Worm (Caenorhabditis elegans) whole organism, L4 larva: ENCODE measurements around the gene Y97E10AR.4.

ENCODE experiments used
- F10B5.3 ChIP-seq: sonication (generic microtip); optimal IDR thresholded peaks from 2 replicates; lab custom pipeline; 2016; ENCODE audit warnings: mild to moderate bottlenecking, missing genetic modification characterization, missing compliant biosample characterization
- F26F4.8 ChIP-seq: fragments of 200-800 bp; sonication (Bioruptor generic); conservative IDR thresholded peaks from 2 replicates; pipeline ENCODE4 v1.3.6; 2022; ENCODE audit warnings: missing genetic modification characterization, missing compliant biosample characterization
- Y48G9A.11 ChIP-seq: fragments of 200-800 bp; sonication (Bioruptor generic); IDR thresholded peaks from 2 replicates; pipeline ENCODE4 v1.3.6; 2022; ENCODE audit warnings: missing genetic modification reagents, missing genetic modification characterization, missing compliant biosample characterization
- Y5F2A.4 ChIP-seq: fragments of 200-800 bp; sonication (Bioruptor generic); optimal IDR thresholded peaks from 2 replicates; lab custom pipeline; 2018; ENCODE audit warnings: mild to moderate bottlenecking, missing genetic modification characterization, missing compliant biosample characterization
- aha-1 ChIP-seq: fragments of 150-350 bp; peaks from one replicate; lab custom pipeline; 2014; ENCODE audit warnings: missing biosample characterization, missing genetic modification characterization
- aly-2 ChIP-seq: sonication (generic microtip); optimal IDR thresholded peaks from 2 replicates; lab custom pipeline; 2018; ENCODE audit warnings: missing biosample characterization, missing genetic modification characterization
- ama-1 ChIP-seq: fragments of 150-350 bp; optimal IDR thresholded peaks from 2 replicates; lab custom pipeline; 2014; ENCODE audit warnings: inconsistent platforms, mixed read lengths
- arid-1 ChIP-seq: fragments of 200-800 bp; sonication (Bioruptor generic); conservative IDR thresholded peaks from 2 replicates; pipeline ENCODE4 v1.3.6; 2022; ENCODE audit warnings: missing genetic modification reagents, missing genetic modification characterization, missing compliant biosample characterization
- cey-2 ChIP-seq: sonication (generic microtip); optimal IDR thresholded peaks from 3 replicates; lab custom pipeline; 2017; ENCODE audit warnings: missing genetic modification characterization, mild to moderate bottlenecking, missing compliant biosample characterization, antibody characterized with exemption, borderline replicate concordance; ENCODE audit not compliant: insufficient read depth
- daf-16 ChIP-seq, 3 experiments: sonication (generic microtip); optimal IDR thresholded peaks; 2 replicates each; lab custom pipeline; 2016 to 2017; ENCODE audit warnings: missing genetic modification characterization in 3 of 3, missing genetic modification reagents in 3 of 3, mild to moderate bottlenecking in 2 of 3, missing compliant biosample characterization in 2 of 3, missing biosample characterization in 1 of 3, moderate library complexity in 1 of 3
- daf-19 ChIP-seq: fragments of 200-800 bp; sonication (Bioruptor generic); conservative IDR thresholded peaks from 2 replicates; pipeline ENCODE4 v1.3.6; 2022; ENCODE audit warnings: missing genetic modification characterization, missing compliant biosample characterization
- dmd-6 ChIP-seq: fragments of 200-800 bp; sonication (Bioruptor generic); IDR thresholded peaks from 2 replicates; pipeline ENCODE4 v1.3.6; 2022; ENCODE audit warnings: missing genetic modification reagents, missing genetic modification characterization, missing compliant biosample characterization
- dmd-8 ChIP-seq: fragments of 200-800 bp; sonication (Bioruptor generic); IDR thresholded peaks from 2 replicates; pipeline ENCODE4 v1.3.6; 2022; ENCODE audit warnings: missing genetic modification characterization, missing compliant biosample characterization
- dmd-9 ChIP-seq: fragments of 200-800 bp; sonication (Bioruptor generic); IDR thresholded peaks from 2 replicates; pipeline ENCODE4 v1.3.6; 2022; ENCODE audit warnings: missing genetic modification reagents, missing genetic modification characterization, missing compliant biosample characterization
- dve-1 ChIP-seq: sonication (generic microtip); optimal IDR thresholded peaks from 2 replicates; lab custom pipeline; 2017; ENCODE audit warnings: antibody characterized with exemption, mild to moderate bottlenecking, missing genetic modification characterization, missing compliant biosample characterization; ENCODE audit not compliant: insufficient read depth
- hif-1 ChIP-seq, 2 experiments: sonication (generic microtip); optimal IDR thresholded peaks; 2 replicates each; lab custom pipeline; 2016 to 2017; ENCODE audit warnings: missing compliant biosample characterization in 2 of 2, missing genetic modification characterization in 2 of 2, missing genetic modification reagents in 2 of 2, missing genotype in 2 of 2, mild to moderate bottlenecking in 1 of 2
- hlh-11 ChIP-seq: fragments of 200-800 bp; sonication (Bioruptor generic); optimal IDR thresholded peaks from 2 replicates; lab custom pipeline; 2018; ENCODE audit warnings: mild to moderate bottlenecking, missing genetic modification characterization, missing compliant biosample characterization
- hlh-30 ChIP-seq: sonication (generic microtip); optimal IDR thresholded peaks from 2 replicates; lab custom pipeline; 2017; ENCODE audit warnings: antibody characterized with exemption, mild to moderate bottlenecking, missing genetic modification characterization, missing compliant biosample characterization; ENCODE audit not compliant: insufficient read depth
- hmg-1.1 ChIP-seq: fragments of 200-800 bp; sonication (Bioruptor generic); IDR thresholded peaks from 2 replicates; pipeline ENCODE4 v1.3.6; 2022; ENCODE audit warnings: missing genetic modification reagents, missing genetic modification characterization, missing compliant biosample characterization
- lim-7 ChIP-seq: fragments of 200-800 bp; sonication (Bioruptor generic); IDR thresholded peaks from 2 replicates; pipeline ENCODE4 v1.3.6; 2022; ENCODE audit warnings: missing genetic modification characterization, missing compliant biosample characterization
- lin-1 ChIP-seq: fragments of 200-800 bp; sonication (Bioruptor generic); IDR thresholded peaks from 2 replicates; pipeline ENCODE4 v1.3.6; 2022; ENCODE audit warnings: missing genetic modification reagents, missing genetic modification characterization, missing compliant biosample characterization
- lin-13 ChIP-seq: fragments of 150-350 bp; optimal IDR thresholded peaks from 2 replicates; lab custom pipeline; 2014; ENCODE audit warnings: missing biosample characterization, missing genetic modification reagents, missing genetic modification characterization
- lin-29 ChIP-seq: fragments of 200-800 bp; sonication (Bioruptor generic); IDR thresholded peaks from 2 replicates; pipeline ENCODE4 v1.3.6; 2022; ENCODE audit warnings: missing genetic modification reagents, missing genetic modification characterization, missing compliant biosample characterization
- lsy-2 ChIP-seq, 2 experiments: fragments of 150-350 bp in 1 of 2; sonication (generic microtip) in 1 of 2; optimal IDR thresholded peaks; 2 replicates each; lab custom pipeline; 2014 to 2017; ENCODE audit warnings: missing biosample characterization in 2 of 2, missing genetic modification characterization in 2 of 2
- madf-5 ChIP-seq, 2 experiments: fragments of 200-800 bp; sonication (Bioruptor generic); IDR thresholded peaks; 2 replicates each; pipeline ENCODE4 v1.3.6; 2022; ENCODE audit warnings: missing compliant biosample characterization in 2 of 2, missing genetic modification characterization in 2 of 2
- madf-9 ChIP-seq: fragments of 200-800 bp; sonication (Bioruptor generic); conservative IDR thresholded peaks from 2 replicates; pipeline ENCODE4 v1.3.6; 2022; ENCODE audit warnings: missing genetic modification reagents, missing genetic modification characterization, missing compliant biosample characterization
- mep-1 ChIP-seq: fragments of 150-350 bp; sonication (generic microtip); optimal IDR thresholded peaks from 3 replicates; lab custom pipeline; 2014; ENCODE audit warnings: missing biosample characterization, missing genetic modification characterization
- nhr-10 ChIP-seq: fragments of 150-350 bp; optimal IDR thresholded peaks from 2 replicates; lab custom pipeline; 2014; ENCODE audit warnings: missing biosample characterization, missing genetic modification characterization
- nhr-11 ChIP-seq: fragments of 150-350 bp; optimal IDR thresholded peaks from 2 replicates; lab custom pipeline; 2014; ENCODE audit warnings: missing biosample characterization, missing genetic modification characterization
- nhr-237 ChIP-seq: sonication (generic microtip); optimal IDR thresholded peaks from 2 replicates; lab custom pipeline; 2017; ENCODE audit warnings: missing biosample characterization, missing genetic modification characterization
- nhr-42 ChIP-seq: fragments of 200-800 bp; sonication (Bioruptor generic); IDR thresholded peaks from 2 replicates; pipeline ENCODE4 v1.3.6; 2022; ENCODE audit warnings: missing genetic modification characterization, missing compliant biosample characterization
- pqm-1 ChIP-seq: sonication (generic microtip); optimal IDR thresholded peaks from 2 replicates; lab custom pipeline; 2017; ENCODE audit warnings: missing biosample characterization, missing genetic modification characterization
- rbr-2 ChIP-seq: sonication (generic microtip); optimal IDR thresholded peaks from 2 replicates; lab custom pipeline; 2016; ENCODE audit warnings: missing genotype, missing genetic modification characterization, missing compliant biosample characterization
- snpc-4 ChIP-seq: fragments of 150-350 bp; optimal IDR thresholded peaks from 2 replicates; lab custom pipeline; 2014; ENCODE audit warnings: missing biosample characterization, missing genetic modification characterization
- tra-1 ChIP-seq: fragments of 200-800 bp; sonication (Bioruptor generic); IDR thresholded peaks from 2 replicates; pipeline ENCODE4 v1.3.6; 2022; ENCODE audit warnings: missing genetic modification reagents, missing genetic modification characterization, missing compliant biosample characterization
- unc-62 ChIP-seq, 3 experiments: fragments of 150-350 bp in 1 of 3; sonication (generic microtip); optimal IDR thresholded peaks in 2 of 3; peaks in 1 of 3; 1 replicate in 1 of 3; 2 replicates in 2 of 3; lab custom pipeline; 2014 to 2017; ENCODE audit warnings: missing biosample characterization in 3 of 3, missing genetic modification characterization in 3 of 3, missing genetic modification reagents in 3 of 3, missing genotype in 1 of 3
- zip-11 ChIP-seq: fragments of 200-800 bp; sonication (Bioruptor generic); IDR thresholded peaks from 2 replicates; pipeline ENCODE4 v1.3.6; 2022; ENCODE audit warnings: missing genetic modification characterization, missing compliant biosample characterization
- ztf-11 ChIP-seq: fragments of 150-350 bp; optimal IDR thresholded peaks from 2 replicates; lab custom pipeline; 2014; ENCODE audit warnings: missing biosample characterization, missing genetic modification characterization
- ztf-7 ChIP-seq: fragments of 150-350 bp; optimal IDR thresholded peaks from 2 replicates; lab custom pipeline; 2014; ENCODE audit warnings: missing biosample characterization, missing genetic modification characterization

The Y97E10AR.4 gene

ce11 chrV:7977701-7978461 lies 32.2 kb downstream of the Y97E10AR.4 start, which contains the start of gene let-413 (continued):
- no peak for TF ChIP-seq nhr-237 (tag; lab: Kevin White, UChicago)
- TF ChIP-seq nhr-10 = no peak
- TF ChIP-seq dmd-6 (GFP tag; lab: Robert Waterston, UW) = peak; percentile 28; the same call in 1 of the 2 replicates
- TF ChIP-seq F26F4.8 = no peak
- peak; percentile 76 for TF ChIP-seq pqm-1
- no peak for TF ChIP-seq daf-16 (GFP tag; optimal IDR thresholded peaks at IDR 0.05; lab: Kevin White, UChicago)
- peak; percentile 39 for TF ChIP-seq daf-16 (tag; optimal IDR thresholded peaks at IDR 0.05; lab: Kevin White, UChicago)
- no peak for TF ChIP-seq hmg-1.1
- no peak for TF ChIP-seq snpc-4
- no peak for TF ChIP-seq rbr-2

ce11 chrV:7971376-7971775 lies 38.7 kb downstream of the Y97E10AR.4 start:
- TF ChIP-seq arid-1 (GFP tag; lab: Robert Waterston, UW) = no peak
- no peak for TF ChIP-seq nhr-11
- TF ChIP-seq unc-62 (GFP tag; optimal IDR thresholded peaks at IDR 0.05 in 1 of 2; lab: Kevin White, UChicago) = peak in 1 of 2 experiments; percentile 86
- no peak for TF ChIP-seq unc-62 (tag; optimal IDR thresholded peaks at IDR 0.05; lab: Kevin White, UChicago)
- TF ChIP-seq aha-1 (tag; lab: Kevin White, UChicago) = peak; percentile 94

ce11 chrV:7970519-7970918 lies 39.5 kb downstream of the Y97E10AR.4 start:
- TF ChIP-seq aly-2 (tag; lab: Kevin White, UChicago) (no peak), hmg-1.1 (no peak), lin-29 (GFP tag; lab: Robert Waterston, UW) (no peak), dve-1 (no peak), ztf-11 (tag; lab: Kevin White, UChicago) (no peak), lin-1 (no peak), hif-1 (tag; optimal IDR thresholded peaks at IDR 0.05; lab: Kevin White, UChicago) (no peak), ztf-7 (no peak), tra-1 (GFP tag; lab: Robert Waterston, UW) (no peak), madf-9 (GFP tag; lab: Robert Waterston, UW) (no peak), zip-11 (GFP tag; lab: Robert Waterston, UW) (no peak), lim-7 (GFP tag; lab: Robert Waterston, UW) (no peak), F10B5.3 (no peak), hlh-11 (tag; lab: Kevin White, UChicago) (no peak), lin-13 (GFP tag; lab: Kevin White, UChicago) (no peak), daf-19 (GFP tag; lab: Robert Waterston, UW) (no peak)

DNA sequence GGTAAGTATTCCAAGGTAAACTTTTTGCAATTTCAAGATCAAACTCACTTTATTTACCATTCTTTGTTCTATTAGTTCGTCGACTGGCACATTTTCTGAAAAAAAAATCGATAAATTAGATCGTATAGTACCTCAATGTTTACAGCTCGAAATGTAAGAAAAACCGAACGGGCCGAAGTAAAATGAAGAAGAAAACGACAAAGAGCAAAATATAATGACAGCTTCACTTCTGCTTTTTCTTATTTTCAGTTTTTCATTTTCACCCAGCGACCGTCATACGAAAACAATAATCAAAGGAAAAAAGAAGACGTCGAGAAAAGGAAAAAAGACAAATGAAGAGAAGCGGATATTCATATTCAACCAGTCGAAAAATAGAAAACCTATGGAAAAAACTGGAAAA lies 40.9 kb downstream of the Y97E10AR.4 start, which contains the start of gene che-7:
Gene che-7 (minus strand): TSS at position 101 of the 400 bp plus-strand sequence.
- no peak for TF ChIP-seq nhr-42
- TF ChIP-seq dmd-9 (GFP tag; lab: Robert Waterston, UW) = no peak
- TF ChIP-seq Y48G9A.11 = no peak
- no peak for TF ChIP-seq dmd-8 (GFP tag; lab: Robert Waterston, UW)
- no peak for TF ChIP-seq lsy-2 (tag; optimal IDR thresholded peaks at IDR 0.05; lab: Kevin White, UChicago)
- TF ChIP-seq aha-1 (tag; lab: Kevin White, UChicago) = no peak
- no peak for TF ChIP-seq ama-1 (lab: Kevin White, UChicago)
- TF ChIP-seq Y5F2A.4 (GFP tag; lab: Kevin White, UChicago) = no peak
- TF ChIP-seq hlh-11 (tag; lab: Kevin White, UChicago) = no peak
- no peak for TF ChIP-seq cey-2 (tag; lab: Kevin White, UChicago)
- TF ChIP-seq madf-5 (GFP tag; IDR thresholded peaks at IDR 0.05; lab: Robert Waterston, UW) = no peak
- TF ChIP-seq mep-1 (tag; lab: Kevin White, UChicago) = no peak
- no peak for TF ChIP-seq F26F4.8
- no peak for TF ChIP-seq hlh-30 (tag; lab: Kevin White, UChicago)
